Worm (Caenorhabditis elegans): Measurements from ENCODE around the gene Y82E9BR.5.

Gene Y82E9BR.5

DNA sequence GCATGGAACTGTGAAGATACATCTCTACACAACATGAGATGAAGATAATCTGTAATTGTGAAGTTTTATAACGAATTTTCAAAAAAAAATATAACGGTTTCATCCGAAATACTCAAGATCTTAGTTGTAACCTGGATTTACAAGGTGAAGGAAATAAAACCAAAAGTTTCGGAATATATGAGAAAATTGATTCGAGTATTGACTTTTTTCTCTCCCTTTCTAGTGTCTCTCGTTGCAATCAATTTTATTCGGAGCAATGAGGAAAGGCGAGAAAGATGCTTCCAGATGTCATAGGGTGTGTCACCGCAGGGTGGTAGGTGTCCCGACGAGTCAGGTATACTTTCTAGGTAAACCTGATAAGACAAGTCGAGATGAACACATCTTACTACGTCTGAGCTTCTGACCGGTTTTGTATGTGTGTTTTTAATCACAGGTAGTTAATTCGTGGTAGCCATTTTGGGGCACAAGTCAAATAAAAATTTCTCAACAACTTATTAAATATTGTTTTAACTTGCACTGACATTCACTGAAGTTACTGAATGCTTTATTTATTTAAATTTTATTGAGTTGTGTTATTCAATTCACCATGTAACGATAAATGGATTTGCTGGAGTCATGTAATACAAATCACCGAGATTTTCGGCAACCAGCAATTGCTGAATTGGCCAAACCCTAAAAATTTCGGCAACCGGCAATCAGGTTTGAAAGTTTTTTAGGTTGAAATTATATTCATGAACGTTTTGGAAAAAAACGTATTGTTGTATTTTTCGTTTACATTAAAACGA, 4.3 kb downstream of the Y82E9BR.5 start, which contains the start of gene pals-20:
Gene pals-20, minus strand, starts transcription at position 51 of the 785 bp plus-strand sequence.
- TF ChIP-seq dmd-6 (GFP tag; IDR thresholded peaks at IDR 0.05) (peak; percentile 34; the same call in 1 of the 2 replicates), unc-62 (GFP tag; optimal IDR thresholded peaks at IDR 0.05 in 1 of 2) (peak in 1 of 2 experiments; percentile 82), unc-62 (tag; optimal IDR thresholded peaks at IDR 0.05) (no peak), hlh-11 (tag; optimal IDR thresholded peaks at IDR 0.05) (peak; percentile 55), nhr-28 (tag; optimal IDR thresholded peaks at IDR 0.05) (peak; percentile 23), jun-1 (tag; optimal IDR thresholded peaks at IDR 0.05) (no peak), daf-16 (GFP tag; optimal IDR thresholded peaks at IDR 0.05) (no peak), daf-16 (tag; optimal IDR thresholded peaks at IDR 0.05) (peak; percentile 59), pqm-1 (tag; optimal IDR thresholded peaks at IDR 0.05) (peak; percentile 1), hlh-30 (tag; optimal IDR thresholded peaks at IDR 0.05; ENCODE audit: insufficient read depth) (peak; percentile 26), lsy-2 (tag; optimal IDR thresholded peaks at IDR 0.05) (no peak), dve-1 (tag; optimal IDR thresholded peaks at IDR 0.05; ENCODE audit: insufficient read depth) (peak; percentile 70), egl-43 (GFP tag; IDR thresholded peaks at IDR 0.05) (no peak)

DNA sequence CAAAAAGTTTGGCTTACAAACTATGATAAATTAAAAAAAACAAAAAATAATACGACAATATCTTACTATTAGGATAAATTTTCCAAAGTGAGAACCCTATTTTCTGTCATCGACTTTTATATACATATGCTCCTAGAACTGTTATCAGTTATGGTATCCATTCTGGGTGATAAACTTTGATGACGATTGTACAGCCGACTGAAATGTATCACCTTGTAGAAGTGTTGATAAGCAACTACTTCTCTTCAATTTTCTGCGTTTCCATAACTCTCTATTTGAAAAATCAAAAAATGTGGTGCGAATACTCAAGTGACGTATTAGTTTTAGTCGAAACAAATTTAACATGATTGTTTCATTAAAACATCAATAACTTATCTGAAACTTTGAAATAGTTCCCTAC, 5.8 kb downstream of the Y82E9BR.5 start:
- TF ChIP-seq T20F7.1 (GFP tag; optimal IDR thresholded peaks at IDR 0.05) = peak; percentile 1
- no peak for TF ChIP-seq zip-11 (GFP tag; IDR thresholded peaks at IDR 0.05)
- peak; percentile 37; the same call in 1 of the 2 replicates for TF ChIP-seq php-3 (GFP tag; IDR thresholded peaks at IDR 0.05)
- peak in 1 of 2 experiments; percentile 22 for TF ChIP-seq lsy-2 (tag; optimal IDR thresholded peaks at IDR 0.05)
- peak; percentile 94 for TF ChIP-seq pqm-1 (tag; optimal IDR thresholded peaks at IDR 0.05)
- TF ChIP-seq nhr-28 (tag; optimal IDR thresholded peaks at IDR 0.05) = peak; percentile 83
- TF ChIP-seq dmd-6 (GFP tag; IDR thresholded peaks at IDR 0.05) = peak; percentile 75
- TF ChIP-seq mxl-2 (GFP tag; conservative IDR thresholded peaks at IDR 0.05) = no peak
- peak; percentile 57 for TF ChIP-seq nhr-77 (tag; optimal IDR thresholded peaks at IDR 0.05)
- TF ChIP-seq ZK337.2 (GFP tag; IDR thresholded peaks at IDR 0.05) = no peak
- TF ChIP-seq hlh-11 (tag; optimal IDR thresholded peaks at IDR 0.05) = peak; percentile 59
- no peak for TF ChIP-seq Y105C5A.15 (GFP tag; IDR thresholded peaks at IDR 0.05)
- no peak for TF ChIP-seq daf-16 (GFP tag; optimal IDR thresholded peaks at IDR 0.05)
- TF ChIP-seq daf-16 (tag; optimal IDR thresholded peaks at IDR 0.05) = peak; percentile 61
- TF ChIP-seq Y48G9A.11 (GFP tag; IDR thresholded peaks at IDR 0.05) = no peak
- peak; percentile 71 for TF ChIP-seq dve-1 (tag; optimal IDR thresholded peaks at IDR 0.05; ENCODE audit: insufficient read depth)
- TF ChIP-seq mxl-3 (GFP tag; optimal IDR thresholded peaks at IDR 0.05) = no peak
- TF ChIP-seq nhr-25 (tag; optimal IDR thresholded peaks at IDR 0.05; ENCODE audit: borderline replicate concordance, insufficient read depth) = no peak
- TF ChIP-seq hif-1 (tag; optimal IDR thresholded peaks at IDR 0.05) = no peak

DNA sequence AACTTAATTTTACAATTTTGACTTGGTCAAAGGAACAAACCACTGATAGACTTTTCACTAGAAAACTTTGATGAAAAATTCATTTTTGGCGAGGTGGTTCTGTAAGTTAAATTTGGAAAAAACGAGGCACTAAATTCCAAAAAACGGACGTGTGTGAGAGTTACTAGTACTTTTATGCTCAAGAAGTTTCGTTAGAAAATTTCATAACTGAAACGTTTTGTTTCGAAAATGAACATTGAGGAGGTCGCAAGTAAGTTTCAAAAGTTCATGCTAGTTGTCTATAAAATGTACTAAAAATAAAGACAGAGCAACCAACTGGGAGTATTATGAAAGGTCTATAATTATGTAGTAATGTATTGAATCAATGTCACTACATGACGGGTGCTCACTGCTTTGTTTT, 7.6 kb downstream of the Y82E9BR.5 start, which contains the start of gene pals-17:
Gene pals-17, minus strand, starts transcription at position 101 of the 400 bp plus-strand sequence.
- no peak for TF ChIP-seq spr-3 (GFP tag; optimal IDR thresholded peaks at IDR 0.05)
- TF ChIP-seq ceh-32 (tag; optimal IDR thresholded peaks at IDR 0.05; ENCODE audit: poor library complexity) = no peak
- no peak for TF ChIP-seq nhr-42 (GFP tag; IDR thresholded peaks at IDR 0.05)
- TF ChIP-seq Y48G9A.11 (GFP tag; IDR thresholded peaks at IDR 0.05) = no peak
- TF ChIP-seq Y75B8A.6 (GFP tag; IDR thresholded peaks at IDR 0.05) = no peak
- no peak for TF ChIP-seq Y5F2A.4 (GFP tag; optimal IDR thresholded peaks at IDR 0.05)
- TF ChIP-seq ama-1 (optimal IDR thresholded peaks at IDR 0.05) = no peak
- TF ChIP-seq duxl-1 (tag; optimal IDR thresholded peaks at IDR 0.05; ENCODE audit: poor library complexity) = no peak
- TF ChIP-seq skn-1 (tag; optimal IDR thresholded peaks at IDR 0.05) = no peak
- TF ChIP-seq dpl-1 (GFP tag; optimal IDR thresholded peaks at IDR 0.05) = no peak
- TF ChIP-seq dmd-8 (GFP tag; IDR thresholded peaks at IDR 0.05) = no peak
- TF ChIP-seq nhr-10 (tag; optimal IDR thresholded peaks at IDR 0.05) = no peak
- TF ChIP-seq aha-1 (tag) = no peak
- TF ChIP-seq Y105C5A.15 (GFP tag; IDR thresholded peaks at IDR 0.05) = no peak
- TF ChIP-seq lin-15B (tag; optimal IDR thresholded peaks at IDR 0.05) = no peak
- no peak for TF ChIP-seq unc-130 (GFP tag; optimal IDR thresholded peaks at IDR 0.05)

All from whole organism, L4 larva.